Fruit fly (Drosophila melanogaster) whole organism, adult: ENCODE data around the gene CG7276.

Experiments used
- CG11617 ChIP-seq: fragments of 200-800 bp; sonication (Bioruptor generic); optimal IDR thresholded peaks from 2 replicates; lab custom pipeline; 2017; ENCODE audit warnings: mild to moderate bottlenecking, missing biosample characterization, missing genetic modification reagents, missing genetic modification characterization
- CG12768 ChIP-seq: fragments of 200-800 bp; sonication (Bioruptor generic); optimal IDR thresholded peaks from 2 replicates; lab custom pipeline; 2017; ENCODE audit warnings: missing biosample characterization, missing genetic modification characterization, mild to moderate bottlenecking, moderate library complexity, missing genetic modification reagents
- CG1620 ChIP-seq: fragments of 200-800 bp; sonication (Bioruptor generic); optimal IDR thresholded peaks from 2 replicates; lab custom pipeline; 2016; ENCODE audit warnings: missing biosample characterization, missing genetic modification characterization
- CG33017 ChIP-seq: fragments of 200-800 bp; sonication (Bioruptor generic); optimal IDR thresholded peaks from 2 replicates; lab custom pipeline; 2018; ENCODE audit warnings: missing biosample characterization, mild to moderate bottlenecking, missing genetic modification characterization, moderate library complexity
- CG5204 ChIP-seq: fragments of 200-800 bp; sonication (Bioruptor generic); optimal IDR thresholded peaks from 2 replicates; lab custom pipeline; 2016; ENCODE audit warnings: missing biosample characterization, missing genetic modification characterization
- CG7045 ChIP-seq: fragments of 200-800 bp; sonication (Bioruptor generic); optimal IDR thresholded peaks from 2 replicates; lab custom pipeline; 2017; ENCODE audit warnings: missing biosample characterization, mild to moderate bottlenecking, missing genetic modification characterization
- CG7101 ChIP-seq: fragments of 200-800 bp; sonication (Bioruptor generic); optimal IDR thresholded peaks from 2 replicates; lab custom pipeline; 2018; ENCODE audit warnings: missing biosample characterization, mild to moderate bottlenecking, missing genetic modification characterization, moderate library complexity
- Clk ChIP-seq: fragments of 200-800 bp; sonication (Bioruptor generic); optimal IDR thresholded peaks from 2 replicates; lab custom pipeline; 2017; ENCODE audit warnings: missing biosample characterization, missing genetic modification characterization
- Crg-1 ChIP-seq: fragments of 200-800 bp; sonication (Bioruptor generic); optimal IDR thresholded peaks from 2 replicates; lab custom pipeline; 2016; ENCODE audit warnings: missing biosample characterization, missing genetic modification characterization
- Hr96 ChIP-seq: fragments of 200-800 bp; sonication (Bioruptor generic); optimal IDR thresholded peaks from 2 replicates; lab custom pipeline; 2016; ENCODE audit warnings: missing biosample characterization, missing genetic modification characterization
- Mnt ChIP-seq: fragments of 200-800 bp; sonication (Bioruptor generic); optimal IDR thresholded peaks from 2 replicates; lab custom pipeline; 2016; ENCODE audit warnings: missing biosample characterization, mild to moderate bottlenecking, missing genetic modification characterization
- bab1 ChIP-seq: fragments of 200-800 bp; sonication (Bioruptor generic); optimal IDR thresholded peaks from 3 replicates; lab custom pipeline; 2019; ENCODE audit warnings: missing biosample characterization, mild to moderate bottlenecking, missing genetic modification characterization, moderate library complexity
- cic ChIP-seq: fragments of 200-800 bp; sonication (Bioruptor generic); optimal IDR thresholded peaks from 2 replicates; lab custom pipeline; 2017; ENCODE audit warnings: missing biosample characterization, mild to moderate bottlenecking, missing genetic modification characterization, moderate library complexity
- cnc ChIP-seq, 2 experiments: fragments of >200 bp; optimal IDR thresholded peaks; 2 replicates each; lab custom pipeline; 2017
- kay ChIP-seq: fragments of 200-800 bp; sonication (Bioruptor generic); peaks from one replicate; lab custom pipeline; 2016; ENCODE audit warnings: missing biosample characterization, missing genetic modification characterization, borderline replicate concordance
- ovo ChIP-seq: fragments of 200-800 bp; sonication (Bioruptor generic); optimal IDR thresholded peaks from 2 replicates; lab custom pipeline; 2016; ENCODE audit warnings: missing biosample characterization, missing genetic modification characterization
- pad ChIP-seq: fragments of 200-800 bp; sonication (Bioruptor generic); optimal IDR thresholded peaks from 3 replicates; lab custom pipeline; 2017; ENCODE audit warnings: missing biosample characterization, missing genetic modification characterization, mild to moderate bottlenecking, moderate library complexity, missing genetic modification reagents
- tj ChIP-seq: fragments of 200-800 bp; sonication (Bioruptor generic); optimal IDR thresholded peaks from 3 replicates; lab custom pipeline; 2017; ENCODE audit warnings: missing biosample characterization, mild to moderate bottlenecking, missing genetic modification characterization, moderate library complexity
- toe ChIP-seq: fragments of 200-800 bp; sonication (Bioruptor generic); optimal IDR thresholded peaks from 2 replicates; lab custom pipeline; 2016; ENCODE audit warnings: missing biosample characterization, missing genetic modification characterization

The CG7276 gene

DNA sequence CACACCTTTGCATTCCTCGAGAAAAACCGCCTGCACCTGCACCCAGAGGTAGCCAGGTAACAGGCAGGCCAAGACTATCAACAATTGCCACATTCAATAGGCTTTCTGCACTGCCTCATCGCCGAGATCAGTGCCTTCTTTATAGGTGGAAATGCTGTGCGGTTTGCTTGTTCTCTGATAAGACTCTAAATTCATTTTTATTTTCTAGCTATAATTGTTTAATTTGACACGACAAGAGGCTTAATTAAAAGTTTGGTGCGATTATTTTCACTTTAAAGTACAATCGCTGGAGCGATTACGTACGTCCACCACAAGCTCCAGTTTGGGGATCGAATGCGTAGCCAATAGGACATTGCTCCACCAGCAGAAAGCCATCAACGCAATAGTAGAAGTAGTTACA lies 29.4 kb downstream of the CG7276 start, which contains the start of gene CG42729:
Gene CG42729 (minus strand): TSS at position 101 of the 400 bp plus-strand sequence.
- TF ChIP-seq ovo (GFP tag; lab: Kevin White, UChicago) (no peak), pad (GFP tag; lab: Kevin White, UChicago) (no peak), tj (GFP tag; lab: Kevin White, UChicago) (no peak)

DNA sequence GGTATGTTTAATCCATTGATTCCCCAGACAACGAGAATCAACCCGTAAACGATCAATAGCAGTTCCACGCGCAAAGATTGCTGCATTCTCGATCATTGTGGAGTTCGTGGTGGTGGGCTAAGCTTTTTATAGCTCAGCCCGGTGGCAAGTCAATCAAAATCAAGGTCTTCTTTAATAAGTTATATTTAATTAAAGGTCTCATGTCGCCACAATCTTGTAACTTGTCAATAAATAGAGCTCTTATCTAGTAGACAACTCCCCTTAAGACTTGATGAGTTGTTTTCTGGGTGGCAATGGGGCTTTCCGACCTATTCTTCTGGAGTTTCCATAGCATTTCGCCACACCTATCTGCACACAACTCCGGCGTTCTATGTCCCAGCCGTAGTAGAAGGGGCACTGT lies 30.1 kb downstream of the CG7276 start, which contains the start of gene CG42728:
Gene CG42728 (minus strand): TSS at position 101 of the 400 bp plus-strand sequence.
- no peak for TF ChIP-seq ovo (GFP tag; lab: Kevin White, UChicago)
- TF ChIP-seq toe (GFP tag; lab: Kevin White, UChicago), result no peak
- no peak for TF ChIP-seq Mnt (GFP tag; lab: Kevin White, UChicago)
- TF ChIP-seq CG5204 (GFP tag; lab: Kevin White, UChicago), result no peak
- TF ChIP-seq Crg-1 (GFP tag; lab: Kevin White, UChicago), result no peak
- no peak for TF ChIP-seq CG33017 (tag; lab: Kevin White, UChicago)
- TF ChIP-seq CG7101 (tag; lab: Kevin White, UChicago), result no peak
- TF ChIP-seq CG7045, result no peak
- TF ChIP-seq Clk (GFP tag; lab: Kevin White, UChicago), result no peak
- TF ChIP-seq cnc (optimal IDR thresholded peaks at IDR 0.05; lab: Kevin White, UChicago), result no peak
- no peak for TF ChIP-seq Hr96 (GFP tag; lab: Kevin White, UChicago)
- TF ChIP-seq CG1620 (GFP tag; lab: Kevin White, UChicago), result no peak
- TF ChIP-seq bab1 (GFP tag; lab: Kevin White, UChicago), result no peak
- TF ChIP-seq pad (GFP tag; lab: Kevin White, UChicago), result no peak
- no peak for TF ChIP-seq tj (GFP tag; lab: Kevin White, UChicago)
- no peak for TF ChIP-seq kay (GFP tag; lab: Kevin White, UChicago)
- no peak for TF ChIP-seq cic (GFP tag; lab: Kevin White, UChicago)
- no peak for TF ChIP-seq CG11617 (GFP tag; lab: Kevin White, UChicago)

DNA sequence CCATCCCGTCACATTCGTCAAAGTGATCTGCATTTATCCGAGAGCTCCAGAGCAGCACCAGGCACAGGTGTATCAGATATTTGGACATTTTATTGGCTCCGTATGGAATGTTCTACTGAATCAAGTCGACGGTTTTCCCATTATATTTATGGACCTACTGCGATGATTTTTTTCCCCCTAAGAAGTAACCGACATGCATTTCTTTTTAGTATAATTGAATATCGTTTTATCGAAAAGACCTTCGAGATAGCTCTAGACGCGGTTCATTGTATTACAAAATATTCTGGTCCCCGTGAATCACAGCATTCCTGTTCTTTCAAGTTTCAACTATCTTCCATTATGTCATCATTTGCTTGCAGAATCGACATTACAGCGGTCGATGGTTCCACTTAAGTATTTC lies 31.1 kb downstream of the CG7276 start, which contains the start of gene obst-H:
Gene obst-H (minus strand): TSS at position 101 of the 400 bp plus-strand sequence.
- TF ChIP-seq cnc (optimal IDR thresholded peaks at IDR 0.05; lab: Kevin White, UChicago), result no peak
- TF ChIP-seq CG1620 (GFP tag; lab: Kevin White, UChicago), result no peak
- no peak for TF ChIP-seq cic (GFP tag; lab: Kevin White, UChicago)
- TF ChIP-seq CG12768, result no peak

DNA sequence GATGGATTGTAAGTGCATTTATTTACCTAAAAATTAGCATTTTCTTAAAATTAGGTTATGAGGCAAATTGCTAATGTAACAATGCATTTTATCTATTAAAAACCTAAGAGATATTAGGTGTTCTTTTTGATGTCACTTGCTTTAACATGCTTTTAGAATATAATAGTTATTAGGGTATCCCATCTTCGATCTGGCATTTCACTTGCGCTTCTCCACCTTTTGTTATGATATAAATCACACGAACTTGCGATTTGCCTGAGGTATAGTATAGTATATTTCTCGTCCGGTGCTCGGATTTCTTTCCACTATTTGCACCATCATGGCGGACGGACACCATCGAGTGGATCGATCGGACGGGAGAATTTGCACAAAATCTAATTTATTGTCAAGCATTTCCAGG lies 32.1 kb downstream of the CG7276 start:
- TF ChIP-seq CG33017 (tag; lab: Kevin White, UChicago) (no peak), CG5204 (GFP tag; lab: Kevin White, UChicago) (no peak), Crg-1 (GFP tag; lab: Kevin White, UChicago) (no peak), cnc (optimal IDR thresholded peaks at IDR 0.05; lab: Kevin White, UChicago) (no peak), CG12768 (no peak), CG7045 (no peak), cic (GFP tag; lab: Kevin White, UChicago) (no peak), CG7101 (tag; lab: Kevin White, UChicago) (no peak), pad (GFP tag; lab: Kevin White, UChicago) (no peak), kay (GFP tag; lab: Kevin White, UChicago) (no peak), Mnt (GFP tag; lab: Kevin White, UChicago) (no peak), toe (GFP tag; lab: Kevin White, UChicago) (no peak), CG11617 (GFP tag; lab: Kevin White, UChicago) (no peak), ovo (GFP tag; lab: Kevin White, UChicago) (no peak), Hr96 (GFP tag; lab: Kevin White, UChicago) (no peak)

DNA sequence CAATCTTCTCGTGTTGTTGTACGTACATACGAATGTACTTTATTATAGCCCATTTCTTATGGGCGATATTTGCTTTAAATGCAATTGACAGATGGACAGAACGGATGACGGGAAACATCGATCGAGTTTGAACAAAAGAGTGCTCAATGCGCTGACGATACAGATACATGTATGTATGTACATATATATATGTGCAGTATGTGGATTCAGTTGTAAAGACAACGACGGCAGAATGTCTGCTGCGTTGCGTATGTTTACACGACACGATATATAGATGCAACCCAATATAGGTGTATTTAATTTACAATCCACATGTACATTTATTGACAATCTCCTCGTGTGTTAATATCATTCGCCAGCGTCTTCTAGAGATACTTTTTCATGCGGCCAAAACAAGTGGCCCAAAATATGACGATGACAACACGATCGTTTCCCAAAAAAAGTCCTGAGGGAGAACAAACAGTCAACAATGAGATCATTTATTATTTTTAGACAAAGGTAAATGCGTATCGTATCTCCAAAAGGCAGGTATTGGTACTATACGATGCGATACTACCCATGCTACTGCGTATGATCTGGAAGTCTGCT lies 32.7 kb downstream of the CG7276 start:
- peak; percentile 92 for TF ChIP-seq tj (GFP tag; lab: Kevin White, UChicago)
- peak; percentile 66 for TF ChIP-seq kay (GFP tag; lab: Kevin White, UChicago)
- TF ChIP-seq CG1620 (GFP tag; lab: Kevin White, UChicago), result no peak

DNA sequence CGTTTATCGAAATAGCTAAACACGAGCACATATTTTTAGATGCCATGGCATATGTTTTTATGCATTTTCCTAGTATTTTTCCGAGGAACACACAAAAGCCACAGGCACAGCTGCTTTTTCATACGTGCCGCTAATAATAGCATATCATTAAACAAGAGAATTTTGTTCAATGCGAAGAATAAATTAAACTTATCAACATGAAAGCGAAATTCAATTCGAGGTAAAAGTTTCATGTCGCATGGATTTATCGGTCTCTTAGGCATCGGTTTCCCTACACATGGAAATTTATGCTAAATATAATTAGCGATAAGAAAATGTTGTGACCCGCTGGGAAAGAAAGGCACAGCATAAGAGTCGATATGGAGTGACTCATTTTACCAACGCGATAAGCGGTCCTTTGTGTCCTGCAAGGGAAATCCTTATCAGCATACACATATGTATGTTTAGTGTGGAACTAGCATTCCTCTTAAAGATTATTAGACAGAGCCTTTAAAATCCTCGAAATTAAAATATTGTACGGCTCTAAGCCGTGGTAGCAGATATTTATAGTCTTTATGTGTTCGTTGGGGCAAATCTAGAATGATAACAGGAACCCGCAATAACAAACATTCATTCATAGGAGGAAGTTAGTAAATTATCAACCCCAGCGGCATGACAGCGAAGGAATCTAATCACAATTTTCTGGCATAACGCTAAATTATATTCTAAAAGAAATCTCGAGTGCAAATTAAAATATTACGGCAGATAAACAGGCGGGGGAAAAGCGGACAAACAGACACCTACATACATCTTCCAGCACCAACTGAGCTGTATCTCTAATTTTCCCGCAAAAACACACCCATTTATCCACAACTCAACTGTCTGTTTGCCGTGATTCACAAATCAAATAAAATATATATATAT lies 33.7 kb downstream of the CG7276 start, which contains the start of gene CG43248:
Gene CG43248 (minus strand): TSS at position 51 of the 903 bp plus-strand sequence.
- TF ChIP-seq toe (GFP tag; lab: Kevin White, UChicago) (no peak), cic (GFP tag; lab: Kevin White, UChicago) (peak; percentile 85)
